Worm (Caenorhabditis elegans): ENCODE results near the gene C33D9.6.

- TF ChIP-seq ZK546.5 (tag; optimal IDR thresholded peaks at IDR 0.05): no peak
- TF ChIP-seq sea-2 (GFP tag; optimal IDR thresholded peaks at IDR 0.05): no peak
- no peak for TF ChIP-seq zag-1 (tag; optimal IDR thresholded peaks at IDR 0.05)
- no peak for TF ChIP-seq lin-15B (tag; optimal IDR thresholded peaks at IDR 0.05)
- no peak for TF ChIP-seq unc-62 (GFP tag; optimal IDR thresholded peaks at IDR 0.05)
Observed at ce11 chrIV:8796246-8796645, 18.3 kb upstream of the C33D9.6 start.

Measured in whole organism, L3 larva.